Fruit fly (Drosophila melanogaster) whole organism: Measurements from ENCODE around the gene Nep1.

ENCODE experiments used
- CG8478 ChIP-seq: fragments of >200 bp; optimal IDR thresholded peaks from 2 replicates; lab custom pipeline; 2018; ENCODE audit warnings: inconsistent platforms
- Dll ChIP-seq: fragments of >200 bp; optimal IDR thresholded peaks from 2 replicates; lab custom pipeline; 2017
- EcR ChIP-seq, 2 experiments: fragments of >200 bp; optimal IDR thresholded peaks; 2 replicates each; lab custom pipeline; 2017; ENCODE audit warnings: missing biosample characterization in 2 of 2, missing genetic modification characterization in 2 of 2, missing genetic modification reagents in 2 of 2
- pan ChIP-seq: fragments of >200 bp; optimal IDR thresholded peaks from 2 replicates; lab custom pipeline; 2017
- psq ChIP-seq: fragments of >200 bp; optimal IDR thresholded peaks from 2 replicates; lab custom pipeline; 2017
- usp ChIP-seq: fragments of >200 bp; optimal IDR thresholded peaks from 2 replicates; lab custom pipeline; 2017; ENCODE audit warnings: missing biosample characterization, missing genetic modification characterization, mixed read lengths

Gene Nep1

dm6 chrX:6068714-6069113, 22.3 kb upstream of the Nep1 start:
- TF ChIP-seq usp (GFP tag; lab: Kevin White, UChicago) (no peak), Dll (no peak), EcR (GFP tag; optimal IDR thresholded peaks at IDR 0.05; lab: Kevin White, UChicago) (no peak), pan (lab: Kevin White, UChicago) (no peak), psq (lab: Kevin White, UChicago) (no peak), CG8478 (lab: Kevin White, UChicago) (no peak)

dm6 chrX:6074845-6075244, 16.2 kb upstream of the Nep1 start, which contains the start of gene Tsp5D:
TSS of gene Tsp5D (minus strand) at chrX:6074857.
- TF ChIP-seq EcR (GFP tag; optimal IDR thresholded peaks at IDR 0.05; lab: Kevin White, UChicago) (no peak), Dll (no peak), CG8478 (lab: Kevin White, UChicago) (no peak), pan (lab: Kevin White, UChicago) (no peak), usp (GFP tag; lab: Kevin White, UChicago) (no peak), psq (lab: Kevin White, UChicago) (no peak)

dm6 chrX:6075586-6075985, 15.4 kb upstream of the Nep1 start:
- no peak for TF ChIP-seq pan (lab: Kevin White, UChicago)
- no peak for TF ChIP-seq Dll
- TF ChIP-seq usp (GFP tag; lab: Kevin White, UChicago) = no peak
- no peak for TF ChIP-seq CG8478 (lab: Kevin White, UChicago)
- TF ChIP-seq EcR (GFP tag; optimal IDR thresholded peaks at IDR 0.05; lab: Kevin White, UChicago) = no peak
- TF ChIP-seq psq (lab: Kevin White, UChicago) = no peak

dm6 chrX:6077043-6077547, 13.9 kb upstream of the Nep1 start:
- TF ChIP-seq usp (GFP tag; lab: Kevin White, UChicago) (no peak), EcR (GFP tag; optimal IDR thresholded peaks at IDR 0.05; lab: Kevin White, UChicago) (no peak), pan (lab: Kevin White, UChicago) (no peak), CG8478 (lab: Kevin White, UChicago) (no peak), psq (lab: Kevin White, UChicago) (no peak), Dll (no peak)

dm6 chrX:6077686-6078085, 13.3 kb upstream of the Nep1 start, which contains the start of gene CG4666:
TSS of gene CG4666 (minus strand) at chrX:6077786.
- no peak for TF ChIP-seq Dll
- no peak for TF ChIP-seq pan (lab: Kevin White, UChicago)
- no peak for TF ChIP-seq psq (lab: Kevin White, UChicago)
- TF ChIP-seq usp (GFP tag; lab: Kevin White, UChicago) = no peak
- TF ChIP-seq EcR (GFP tag; optimal IDR thresholded peaks at IDR 0.05; lab: Kevin White, UChicago) = no peak
- no peak for TF ChIP-seq CG8478 (lab: Kevin White, UChicago)

- TF ChIP-seq psq (lab: Kevin White, UChicago) = no peak
- TF ChIP-seq CG8478 (lab: Kevin White, UChicago) = no peak
- no peak for TF ChIP-seq EcR (GFP tag; optimal IDR thresholded peaks at IDR 0.05; lab: Kevin White, UChicago)
- no peak for TF ChIP-seq pan (lab: Kevin White, UChicago)
- no peak for TF ChIP-seq Dll
- no peak for TF ChIP-seq usp (GFP tag; lab: Kevin White, UChicago)
Observed at dm6 chrX:6081296-6081695, 9.7 kb upstream of the Nep1 start, which contains the start of gene CG4660. TSS of gene CG4660 (minus strand) at chrX:6081372.

- no peak for TF ChIP-seq Dll
- no peak for TF ChIP-seq usp (GFP tag; lab: Kevin White, UChicago)
- no peak for TF ChIP-seq EcR (GFP tag; optimal IDR thresholded peaks at IDR 0.05; lab: Kevin White, UChicago)
- no peak for TF ChIP-seq psq (lab: Kevin White, UChicago)
- no peak for TF ChIP-seq pan (lab: Kevin White, UChicago)
Observed at dm6 chrX:6089679-6090460, 1.1 kb upstream of the Nep1 start, which contains the start of gene raptor. TSS of gene raptor (minus strand) at chrX:6090201.

dm6 chrX:6092235-6092634, 1.2 kb downstream of the Nep1 start:
- TF ChIP-seq Dll = no peak
- no peak for TF ChIP-seq psq (lab: Kevin White, UChicago)
- TF ChIP-seq pan (lab: Kevin White, UChicago) = no peak
- no peak for TF ChIP-seq usp (GFP tag; lab: Kevin White, UChicago)
- no peak for TF ChIP-seq CG8478 (lab: Kevin White, UChicago)

- TF ChIP-seq usp (GFP tag; lab: Kevin White, UChicago) (no peak), pan (lab: Kevin White, UChicago) (no peak)
Observed at dm6 chrX:6094078-6094477, 3.1 kb downstream of the Nep1 start.

dm6 chrX:6094599-6094998, 3.6 kb downstream of the Nep1 start:
- no peak for TF ChIP-seq Dll
- no peak for TF ChIP-seq psq (lab: Kevin White, UChicago)
- no peak for TF ChIP-seq EcR (GFP tag; optimal IDR thresholded peaks at IDR 0.05; lab: Kevin White, UChicago)
- no peak for TF ChIP-seq pan (lab: Kevin White, UChicago)
- no peak for TF ChIP-seq usp (GFP tag; lab: Kevin White, UChicago)
- no peak for TF ChIP-seq CG8478 (lab: Kevin White, UChicago)

- TF ChIP-seq CG8478 (lab: Kevin White, UChicago) = no peak
- TF ChIP-seq EcR (GFP tag; optimal IDR thresholded peaks at IDR 0.05; lab: Kevin White, UChicago) = no peak
- no peak for TF ChIP-seq psq (lab: Kevin White, UChicago)
- no peak for TF ChIP-seq pan (lab: Kevin White, UChicago)
- TF ChIP-seq usp (GFP tag; lab: Kevin White, UChicago) = no peak
- TF ChIP-seq Dll = no peak
Observed at dm6 chrX:6097578-6097977, 6.6 kb downstream of the Nep1 start.

- no peak for TF ChIP-seq CG8478 (lab: Kevin White, UChicago)
- TF ChIP-seq psq (lab: Kevin White, UChicago) = no peak
- TF ChIP-seq EcR (GFP tag; optimal IDR thresholded peaks at IDR 0.05; lab: Kevin White, UChicago) = no peak
- no peak for TF ChIP-seq Dll
- TF ChIP-seq pan (lab: Kevin White, UChicago) = no peak
- TF ChIP-seq usp (GFP tag; lab: Kevin White, UChicago) = no peak
Observed at dm6 chrX:6104724-6105123, 13.7 kb downstream of the Nep1 start.
